Worm (Caenorhabditis elegans): ENCODE results near the gene nhr-136.

ce11 chrV:12153784-12154183, 46.8 kb downstream of the nhr-136 start:
- TF ChIP-seq F10E7.11 (tag; optimal IDR thresholded peaks at IDR 0.05) (no peak), madf-6 (GFP tag; IDR thresholded peaks at IDR 0.05) (no peak), madf-3 (GFP tag; IDR thresholded peaks at IDR 0.05) (no peak), D2030.7 (GFP tag; IDR thresholded peaks at IDR 0.05) (no peak)

Data from whole organism, young adult.